Fruit fly (Drosophila melanogaster): Measurements from ENCODE around the gene CCT1.

Gene CCT1

DNA sequence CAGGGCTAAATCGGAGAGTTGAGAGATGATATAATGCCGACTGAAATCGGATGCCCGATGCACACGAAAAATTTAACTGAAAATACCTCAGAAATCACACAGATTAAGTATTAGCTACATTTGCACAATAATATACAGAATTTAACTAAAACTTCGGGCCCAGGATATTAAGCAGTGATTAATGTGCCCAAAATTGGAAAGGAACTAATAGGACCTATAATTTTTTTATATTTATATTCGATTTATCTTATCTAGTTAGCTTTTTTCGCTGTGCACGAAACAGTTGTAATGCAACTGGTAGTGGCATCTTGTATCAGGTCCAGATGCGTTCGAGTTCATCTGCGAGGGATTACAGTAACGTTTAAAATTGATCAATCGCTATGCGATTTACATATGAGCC is 47.6 kb upstream of the CCT1 start (continued):
- no peak for TF ChIP-seq pan (optimal IDR thresholded peaks at IDR 0.05)
- peak in 1 of 2 experiments; percentile 21 for TF ChIP-seq pan (GFP tag; optimal IDR thresholded peaks at IDR 0.05 in 1 of 2, IDR thresholded peaks at IDR 0.05 in 1 of 2)
- no peak for TF ChIP-seq esg (GFP tag; conservative IDR thresholded peaks at IDR 0.05)
- TF ChIP-seq Hr51 (GFP tag; optimal IDR thresholded peaks at IDR 0.05): peak in 1 of 2 experiments; percentile 50
- TF ChIP-seq CG3281 (GFP tag; optimal IDR thresholded peaks at IDR 0.05): no peak
- no peak for TF ChIP-seq Dip3 (GFP tag; optimal IDR thresholded peaks at IDR 0.05)
- TF ChIP-seq CG14441 (GFP tag; IDR thresholded peaks at IDR 0.05): 0 out of 2 replicates have a peak, but pooled peaks have one; percentile 20
- peak; percentile 36 for TF ChIP-seq gem (tag; optimal IDR thresholded peaks at IDR 0.05)
- TF ChIP-seq crp (GFP tag; optimal IDR thresholded peaks at IDR 0.05): no peak
- TF ChIP-seq dmrt99B (tag; optimal IDR thresholded peaks at IDR 0.05): peak; percentile 48
- no peak for TF ChIP-seq Myb (GFP tag; optimal IDR thresholded peaks at IDR 0.05)
- no peak for TF ChIP-seq tin (GFP tag; optimal IDR thresholded peaks at IDR 0.05)
- peak; percentile 38 for TF ChIP-seq CG11504 (tag; optimal IDR thresholded peaks at IDR 0.05)
- TF ChIP-seq Med (GFP tag): peak; percentile 37

DNA sequence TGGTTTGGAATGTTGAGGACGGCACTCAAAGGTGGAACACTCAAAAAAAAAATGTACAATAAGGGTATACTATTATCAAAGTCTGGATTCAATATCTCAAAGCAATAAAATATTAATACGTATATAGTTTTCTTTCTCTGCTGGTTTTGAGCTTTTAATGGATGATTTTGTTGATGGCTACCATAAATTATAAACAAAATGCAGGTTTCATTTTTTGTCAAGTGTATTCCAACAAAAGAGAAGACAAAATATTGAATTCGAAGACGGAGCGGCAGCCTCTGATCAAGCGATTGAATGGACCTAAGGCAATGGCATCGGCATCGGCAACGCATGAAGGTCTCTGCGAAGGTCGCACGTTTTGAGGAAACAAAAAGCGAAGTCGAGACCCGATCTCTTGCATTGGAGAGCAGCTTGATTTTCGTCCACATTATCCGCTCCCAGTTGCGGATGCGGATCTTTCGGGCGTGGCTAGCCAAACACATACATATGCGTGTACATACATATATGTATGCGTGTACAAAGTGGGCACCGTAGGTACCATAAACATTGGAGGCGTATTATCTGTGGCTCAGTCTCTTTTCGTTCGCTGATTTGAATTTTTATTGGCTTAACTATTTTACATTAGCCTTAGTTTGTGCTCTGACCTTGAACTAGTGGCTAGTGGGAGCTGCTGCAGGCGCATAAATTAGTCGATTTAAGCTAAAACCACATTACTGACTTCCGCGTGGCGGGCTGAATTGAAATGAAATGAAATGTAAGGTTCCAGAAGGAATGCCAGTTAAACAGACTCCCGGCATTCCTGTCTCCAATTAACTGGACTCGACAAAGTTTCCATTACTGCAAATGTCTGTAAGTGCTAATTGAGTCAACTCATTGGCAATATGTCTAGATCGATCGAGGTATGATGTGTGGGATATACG is 45.5 kb upstream of the CCT1 start:
- TF ChIP-seq az2 (GFP tag; optimal IDR thresholded peaks at IDR 0.05) (peak; percentile 29), Nf-YA (GFP tag; IDR thresholded peaks at IDR 0.05) (0 out of 2 replicates have a peak, but pooled peaks have one; percentile 20), Hr3 (GFP tag; optimal IDR thresholded peaks at IDR 0.05) (no peak), CG8359 (GFP tag; optimal IDR thresholded peaks at IDR 0.05; ENCODE audit: borderline replicate concordance) (no peak), CG10366 (GFP tag; IDR thresholded peaks at IDR 0.05) (peak; percentile 50), Aef1 (GFP tag; IDR thresholded peaks at IDR 0.05) (peak; percentile 43; the same call in 2 of the 3 replicates), z (GFP tag; IDR thresholded peaks at IDR 0.05) (no peak), CG12155 (GFP tag; optimal IDR thresholded peaks at IDR 0.05) (peak; percentile 5), grau (tag; optimal IDR thresholded peaks at IDR 0.05) (peak; percentile 54), lab (GFP tag; optimal IDR thresholded peaks at IDR 0.05) (peak; percentile 37), CG17829 (tag; optimal IDR thresholded peaks at IDR 0.05) (no peak), Sry-δ (GFP tag; optimal IDR thresholded peaks at IDR 0.05) (no peak), CG3281 (GFP tag; optimal IDR thresholded peaks at IDR 0.05) (peak; percentile 35), CG33557 (GFP tag; optimal IDR thresholded peaks at IDR 0.05) (no peak), CG9609 (GFP tag; optimal IDR thresholded peaks at IDR 0.05) (no peak), CG3065 (GFP tag; optimal IDR thresholded peaks at IDR 0.05) (no peak), CG2116 (GFP tag; optimal IDR thresholded peaks at IDR 0.05) (peak; percentile 3), Hsf (GFP tag; optimal IDR thresholded peaks at IDR 0.05) (peak; percentile 10), CG18262 (tag; optimal IDR thresholded peaks at IDR 0.05) (peak; percentile 23), disco-r (GFP tag; optimal IDR thresholded peaks at IDR 0.05) (no peak), Sox100B (GFP tag; optimal IDR thresholded peaks at IDR 0.05) (peak; percentile 5), Optix (GFP tag; IDR thresholded peaks at IDR 0.05) (no peak), pum (GFP tag; optimal IDR thresholded peaks at IDR 0.05) (no peak), Rfx (GFP tag; IDR thresholded peaks at IDR 0.05) (peak; percentile 46; the same call in 1 of the 2 replicates), row (GFP tag; IDR thresholded peaks at IDR 0.05) (peak; percentile 65), Eip74EF (GFP tag; optimal IDR thresholded peaks at IDR 0.05) (peak in 1 of 2 experiments; percentile 56), HHEX (GFP tag; optimal IDR thresholded peaks at IDR 0.05) (peak; percentile 22), CG34224 (GFP tag; IDR thresholded peaks at IDR 0.05; ENCODE audit: partially characterized antibody) (no peak), hth (optimal IDR thresholded peaks at IDR 0.05) (no peak), croc (GFP tag; conservative IDR thresholded peaks at IDR 0.05) (no peak), Blimp-1 (GFP tag; optimal IDR thresholded peaks at IDR 0.05) (peak; percentile 36), dpn (GFP tag; optimal IDR thresholded peaks at IDR 0.05) (peak; percentile 37 to 48), btn (GFP tag; optimal IDR thresholded peaks at IDR 0.05) (no peak), nau (GFP tag; optimal IDR thresholded peaks at IDR 0.05) (no peak)
